Worm (Caenorhabditis elegans) whole organism, early embryonic: ENCODE data around the gene mau-8.

Experiments used
- B0310.2 ChIP-seq: sonication (generic microtip); optimal IDR thresholded peaks from 2 replicates; lab custom pipeline; 2016; ENCODE audit warnings: mild to moderate bottlenecking, missing genetic modification characterization, missing compliant biosample characterization
- F13C5.2 ChIP-seq: sonication (generic microtip); optimal IDR thresholded peaks from 2 replicates; lab custom pipeline; 2017; ENCODE audit warnings: mild to moderate bottlenecking, missing genetic modification characterization, inconsistent platforms, missing compliant biosample characterization
- aly-1 ChIP-seq: sonication (generic microtip); optimal IDR thresholded peaks from 2 replicates; lab custom pipeline; 2016; ENCODE audit warnings: missing genetic modification characterization, missing compliant biosample characterization
- ama-1 ChIP-seq: fragments of 150-350 bp; optimal IDR thresholded peaks from 2 replicates; lab custom pipeline; 2014
- ceh-13 ChIP-seq: fragments of 200-800 bp; sonication (Bioruptor generic); optimal IDR thresholded peaks from 2 replicates; lab custom pipeline; 2018; ENCODE audit warnings: mild to moderate bottlenecking, missing genetic modification characterization, missing compliant biosample characterization
- ceh-36 ChIP-seq: sonication (generic microtip); optimal IDR thresholded peaks from 2 replicates; lab custom pipeline; 2016; ENCODE audit warnings: missing genetic modification characterization, inconsistent platforms, missing compliant biosample characterization
- ets-7 ChIP-seq: sonication (generic microtip); optimal IDR thresholded peaks from 2 replicates; lab custom pipeline; 2016; ENCODE audit warnings: missing genotype, missing genetic modification characterization, missing compliant biosample characterization
- flt-1 ChIP-seq: fragments of 200-800 bp; sonication (Bioruptor generic); IDR thresholded peaks from 2 replicates; pipeline ENCODE4 v1.3.6; 2022; ENCODE audit warnings: missing genetic modification characterization, missing compliant biosample characterization
- hmbx-1 ChIP-seq: sonication (generic microtip); optimal IDR thresholded peaks from 2 replicates; lab custom pipeline; 2016; ENCODE audit warnings: mild to moderate bottlenecking, missing genetic modification characterization, missing compliant biosample characterization
- hmg-4 ChIP-seq: fragments of 200-800 bp; sonication (Bioruptor generic); optimal IDR thresholded peaks from 2 replicates; lab custom pipeline; 2018; ENCODE audit warnings: mild to moderate bottlenecking, missing genetic modification characterization, missing compliant biosample characterization
- hnd-1 ChIP-seq: sonication (generic microtip); optimal IDR thresholded peaks from 2 replicates; lab custom pipeline; 2016; ENCODE audit warnings: missing genetic modification characterization, missing compliant biosample characterization
- pes-1 ChIP-seq: fragments of 200-800 bp; sonication (Bioruptor generic); IDR thresholded peaks from 2 replicates; pipeline ENCODE4 v1.3.6; 2022; ENCODE audit warnings: missing genetic modification reagents, missing genetic modification characterization, missing compliant biosample characterization
- scrt-1 ChIP-seq: fragments of 200-800 bp; sonication (Bioruptor generic); IDR thresholded peaks from 2 replicates; pipeline ENCODE4 v1.3.6; 2022; ENCODE audit warnings: missing genetic modification characterization, missing compliant biosample characterization
- sea-1 ChIP-seq: fragments of 200-800 bp; sonication (Bioruptor generic); conservative IDR thresholded peaks from 2 replicates; pipeline ENCODE4 v1.3.6; 2022; ENCODE audit warnings: missing genetic modification characterization, missing compliant biosample characterization
- tbx-11 ChIP-seq: fragments of 200-800 bp; sonication (Bioruptor generic); IDR thresholded peaks from 2 replicates; pipeline ENCODE4 v1.3.6; 2022; ENCODE audit warnings: missing genetic modification characterization, missing compliant biosample characterization
- tbx-37 ChIP-seq: fragments of 200-800 bp; sonication (Bioruptor generic); conservative IDR thresholded peaks from 2 replicates; pipeline ENCODE4 v1.3.6; 2022; ENCODE audit warnings: missing genetic modification reagents, missing genetic modification characterization, missing compliant biosample characterization
- tra-4 ChIP-seq: sonication (generic microtip); optimal IDR thresholded peaks from 2 replicates; lab custom pipeline; 2017; ENCODE audit warnings: missing genetic modification characterization, missing compliant biosample characterization

mau-8 gene

DNA sequence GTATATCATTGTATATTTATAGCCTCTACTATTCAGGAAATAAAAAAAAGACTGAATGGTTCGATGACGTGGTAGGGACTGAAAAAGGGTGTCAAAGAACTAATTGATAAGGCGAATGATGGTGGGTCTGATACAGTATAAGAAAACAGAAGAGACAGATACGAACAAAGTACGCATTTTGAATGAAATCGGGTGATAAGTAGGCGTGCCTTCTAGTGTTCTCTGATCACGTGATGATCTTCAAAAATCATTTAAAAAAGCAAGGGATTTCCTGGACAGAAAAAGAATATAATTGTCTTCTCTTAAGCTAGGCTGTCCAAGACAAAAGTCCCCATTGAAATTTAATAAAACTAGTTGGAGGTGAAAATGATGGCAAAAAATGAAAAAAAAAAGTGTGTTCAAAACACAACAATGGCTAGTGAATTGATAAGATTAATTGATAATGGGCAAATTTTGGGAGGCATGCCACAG lies 15.5 kb downstream of the mau-8 start:
- no peak for TF ChIP-seq ets-7 (tag; lab: Kevin White, UChicago)

DNA sequence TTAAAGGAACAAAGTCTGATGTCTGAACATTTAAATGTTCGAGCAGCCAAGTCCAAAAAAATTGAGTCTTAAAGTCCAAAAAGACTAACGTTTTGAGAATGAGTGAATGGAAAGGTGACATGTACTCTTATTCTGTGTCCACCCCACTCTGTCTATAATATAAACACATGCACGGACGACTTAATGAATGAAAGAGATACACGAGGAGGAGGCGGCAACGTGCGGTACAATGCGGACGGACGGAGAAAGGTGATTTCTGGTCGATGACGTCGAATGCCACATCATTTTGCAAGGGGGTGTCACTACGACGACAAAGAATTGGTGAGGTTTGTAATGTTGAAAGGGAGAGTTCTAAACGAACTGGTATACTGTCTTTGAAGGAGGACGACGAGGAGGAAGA lies 16.9 kb downstream of the mau-8 start:
- TF ChIP-seq F13C5.2 (tag; lab: Kevin White, UChicago) (no peak), tbx-37 (GFP tag; lab: Robert Waterston, UW) (no peak)

DNA sequence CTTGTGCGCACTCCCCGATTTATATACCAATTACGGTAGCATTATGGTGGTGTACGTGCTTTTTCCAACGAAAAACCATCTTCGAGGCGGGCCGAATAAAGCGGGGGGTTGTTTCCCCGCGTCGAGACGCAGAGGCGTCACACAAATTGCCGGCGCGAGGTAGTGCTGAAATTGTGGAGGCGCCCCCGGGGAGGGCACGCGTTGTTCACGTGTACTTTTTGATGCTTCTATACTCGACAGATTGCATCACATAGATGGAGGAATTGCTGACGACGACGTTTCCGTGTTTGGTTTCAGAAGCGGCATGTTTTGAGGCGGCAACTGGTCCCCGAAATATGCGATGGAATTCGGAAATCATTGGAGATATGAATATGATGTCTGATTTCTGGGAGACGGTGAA lies 17.4 kb downstream of the mau-8 start:
- no peak for TF ChIP-seq B0310.2
- TF ChIP-seq sea-1 (GFP tag; lab: Robert Waterston, UW): no peak
- no peak for TF ChIP-seq hmbx-1 (tag; lab: Kevin White, UChicago)
- peak; percentile 10 for TF ChIP-seq F13C5.2 (tag; lab: Kevin White, UChicago)
- TF ChIP-seq hmg-4 (GFP tag; lab: Kevin White, UChicago): peak; percentile 53

DNA sequence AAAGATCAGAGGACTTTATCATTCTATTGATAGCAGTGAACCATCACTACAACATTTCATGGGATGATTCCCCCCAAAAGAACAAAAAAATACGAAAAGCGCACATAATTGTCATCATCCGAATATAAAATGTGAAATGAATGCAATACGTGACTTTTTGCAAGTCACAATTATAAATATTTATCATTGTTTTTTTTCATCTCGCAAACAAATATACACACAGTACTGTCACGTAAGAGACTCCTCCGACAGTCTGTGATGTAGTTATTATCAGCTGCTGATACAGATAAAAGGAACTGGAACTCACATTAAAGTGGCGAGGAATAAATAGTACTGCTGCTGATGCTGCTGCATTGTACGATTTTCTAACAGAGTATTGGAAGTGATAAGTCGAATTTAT lies 18.6 kb downstream of the mau-8 start:
- TF ChIP-seq hnd-1 (tag; lab: Kevin White, UChicago): no peak
- no peak for TF ChIP-seq hmg-4 (GFP tag; lab: Kevin White, UChicago)

DNA sequence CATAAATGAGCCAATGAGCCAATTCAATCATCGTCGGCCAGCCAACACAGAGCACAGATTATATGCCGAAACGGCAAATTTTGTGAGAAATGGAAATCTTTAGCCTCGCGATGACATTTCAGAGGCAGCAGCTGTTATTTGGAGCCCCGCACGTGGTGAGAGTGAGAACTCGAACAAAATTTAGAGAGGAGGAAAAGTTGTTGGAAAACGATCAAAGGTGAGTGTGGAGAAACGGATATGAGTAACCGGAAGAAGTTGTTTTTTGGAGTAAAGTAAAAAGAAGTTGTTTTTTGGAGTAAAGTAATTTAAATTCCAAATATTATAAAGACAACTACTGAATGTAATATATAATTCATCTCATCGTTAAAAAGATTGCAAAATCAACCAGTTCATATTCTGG lies 20.9 kb downstream of the mau-8 start, which contains the start of gene Y62E10A.13:
TSS of gene Y62E10A.13 (minus strand) at position 326 of the 400 bp plus-strand sequence.
- TF ChIP-seq ama-1: no peak
- TF ChIP-seq hmg-4 (GFP tag; lab: Kevin White, UChicago): no peak
- TF ChIP-seq ets-7 (tag; lab: Kevin White, UChicago): no peak
- no peak for TF ChIP-seq flt-1
- TF ChIP-seq hmbx-1 (tag; lab: Kevin White, UChicago): no peak
- no peak for TF ChIP-seq ceh-36 (tag; lab: Kevin White, UChicago)
- TF ChIP-seq pes-1 (GFP tag; lab: Robert Waterston, UW): no peak
- no peak for TF ChIP-seq F13C5.2 (tag; lab: Kevin White, UChicago)
- TF ChIP-seq tbx-37 (GFP tag; lab: Robert Waterston, UW): no peak
- TF ChIP-seq scrt-1 (GFP tag; lab: Robert Waterston, UW): no peak
- TF ChIP-seq tra-4: no peak
- TF ChIP-seq ceh-13: no peak
- no peak for TF ChIP-seq B0310.2
- no peak for TF ChIP-seq sea-1 (GFP tag; lab: Robert Waterston, UW)
- no peak for TF ChIP-seq tbx-11 (GFP tag; lab: Robert Waterston, UW)
- TF ChIP-seq aly-1: no peak
- TF ChIP-seq hnd-1 (tag; lab: Kevin White, UChicago): no peak

DNA sequence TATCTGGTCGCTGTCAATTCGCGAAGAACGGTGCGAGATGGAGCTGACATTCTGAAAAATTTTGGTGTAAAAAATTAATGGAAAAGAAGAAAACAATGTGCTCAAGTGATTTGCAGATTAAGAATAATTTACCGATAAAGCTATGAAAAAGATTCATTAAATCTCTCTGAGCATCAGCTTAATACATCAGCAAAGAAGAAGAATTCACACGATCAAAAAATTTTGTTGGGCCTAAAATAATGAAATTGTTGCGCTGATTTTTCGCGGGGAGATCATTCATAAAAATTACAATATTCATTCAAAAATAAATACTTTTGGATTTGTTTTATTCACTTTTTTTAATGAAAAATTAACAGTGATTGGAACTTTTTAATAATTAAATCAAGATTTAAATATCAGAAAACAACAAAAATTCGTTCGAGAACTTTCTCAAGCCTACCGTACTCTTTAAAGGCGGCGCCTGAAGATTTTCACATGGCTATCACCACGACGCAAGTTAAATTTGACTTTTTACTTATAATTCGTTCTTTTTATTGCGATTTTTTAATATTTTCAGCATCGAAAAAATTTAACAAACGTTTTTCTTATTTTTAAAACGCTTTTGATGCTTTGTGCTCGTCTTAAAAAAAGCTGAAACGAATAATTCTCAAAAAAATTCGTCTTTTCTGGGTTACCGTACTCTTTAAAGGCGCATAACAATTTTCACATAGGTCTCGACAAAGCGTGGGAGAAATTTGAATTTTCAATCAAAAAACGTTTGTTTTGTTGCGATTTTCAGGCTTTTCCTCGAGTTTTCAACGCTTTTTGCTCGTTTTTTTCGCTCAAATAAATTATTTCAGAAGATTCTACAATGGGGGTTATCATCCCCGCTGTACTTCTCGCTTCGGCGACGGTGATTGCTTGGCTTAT lies 22.9 kb downstream of the mau-8 start, which contains the start of the genes memi-2 and cyp-31A5:
TSS of gene memi-2 (minus strand) at position 51 of the 909 bp plus-strand sequence.
TSS of gene cyp-31A5 (plus strand) at position 834 of the 909 bp plus-strand sequence.
- TF ChIP-seq hmg-4 (GFP tag; lab: Kevin White, UChicago): no peak

DNA sequence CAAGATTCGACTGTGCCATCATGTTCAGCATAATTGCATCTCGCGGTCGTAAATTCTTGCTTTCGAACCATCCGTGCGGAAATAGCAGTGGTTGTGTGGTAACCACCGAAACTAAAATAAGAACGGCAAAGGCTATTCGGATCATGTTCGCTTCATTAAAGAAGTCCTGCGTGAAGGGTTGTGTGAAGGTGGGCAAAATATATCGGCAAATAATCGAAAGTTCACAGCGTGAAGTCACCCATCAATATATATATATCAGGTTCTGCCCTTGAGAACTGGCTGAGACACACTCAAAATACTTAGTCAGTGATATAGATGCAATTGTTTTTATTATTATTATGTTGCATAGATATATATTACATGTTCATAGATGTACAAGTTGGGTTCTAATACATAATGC lies 30.2 kb downstream of the mau-8 start, which contains the start of gene Y62E10A.19:
TSS of gene Y62E10A.19 (minus strand) at position 289 of the 400 bp plus-strand sequence.
- no peak for TF ChIP-seq B0310.2

DNA sequence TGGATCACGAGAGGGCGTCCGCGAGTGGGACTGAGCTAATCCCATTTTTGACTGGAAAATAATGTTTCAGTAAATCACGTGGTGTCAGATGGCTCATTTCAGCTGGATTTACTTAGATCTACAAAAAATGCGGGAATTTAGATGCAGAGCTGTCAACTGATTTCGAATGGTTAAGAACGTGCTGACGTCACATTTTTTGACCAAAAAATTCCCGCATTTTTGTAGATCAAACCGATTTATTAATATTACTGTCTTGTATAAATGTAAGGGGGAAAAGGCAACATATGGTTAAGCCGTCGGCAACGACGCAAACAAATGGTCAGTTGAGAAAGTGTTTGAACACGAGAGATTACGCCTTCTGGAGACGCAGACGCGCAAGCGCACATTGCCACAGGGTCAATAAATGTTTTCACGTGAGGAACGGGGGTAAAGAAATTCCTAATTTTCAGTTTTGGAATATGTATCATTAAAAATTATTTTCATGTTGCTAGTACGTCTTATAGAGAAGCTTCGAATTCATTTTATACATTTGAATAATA lies 35.1 kb downstream of the mau-8 start, which contains the start of gene gcl-1:
TSS of gene gcl-1 (minus strand) at position 51 of the 539 bp plus-strand sequence.
- no peak for TF ChIP-seq ceh-36 (tag; lab: Kevin White, UChicago)
- no peak for TF ChIP-seq B0310.2
- TF ChIP-seq hmg-4 (GFP tag; lab: Kevin White, UChicago): no peak
- TF ChIP-seq hmbx-1 (tag; lab: Kevin White, UChicago): no peak
- TF ChIP-seq aly-1: no peak
- TF ChIP-seq pes-1 (GFP tag; lab: Robert Waterston, UW): no peak
- no peak for TF ChIP-seq tbx-11 (GFP tag; lab: Robert Waterston, UW)
- TF ChIP-seq tra-4: no peak
- TF ChIP-seq hnd-1 (tag; lab: Kevin White, UChicago): no peak
- no peak for TF ChIP-seq flt-1
- TF ChIP-seq ets-7 (tag; lab: Kevin White, UChicago): no peak
- TF ChIP-seq scrt-1 (GFP tag; lab: Robert Waterston, UW): no peak
- TF ChIP-seq ama-1: no peak
- TF ChIP-seq tbx-37 (GFP tag; lab: Robert Waterston, UW): no peak
- TF ChIP-seq ceh-13: no peak
